Fruit fly (Drosophila melanogaster) whole organism, pupa: ENCODE data around the gene Fkbp39.

ENCODE experiments used
- CG12605 ChIP-seq: fragments of 200-800 bp; sonication (Bioruptor generic); IDR thresholded peaks from 2 replicates; pipeline ENCODE4 v1.3.6; 2022; ENCODE audit warnings: missing biosample characterization, missing genetic modification characterization
- CG13204 ChIP-seq: fragments of 200-800 bp; sonication (Bioruptor generic); optimal IDR thresholded peaks from 2 replicates; lab custom pipeline; 2018; ENCODE audit warnings: missing biosample characterization, mild to moderate bottlenecking, missing genetic modification characterization, moderate library complexity
- CG17806 ChIP-seq: fragments of 200-800 bp; sonication (Bioruptor generic); optimal IDR thresholded peaks from 2 replicates; lab custom pipeline; 2018; ENCODE audit warnings: missing biosample characterization, mild to moderate bottlenecking, missing genetic modification characterization, moderate library complexity
- CG8159 ChIP-seq: fragments of 200-800 bp; sonication (Bioruptor generic); optimal IDR thresholded peaks from 3 replicates; lab custom pipeline; 2018; ENCODE audit warnings: missing biosample characterization, mild to moderate bottlenecking, missing genetic modification characterization, moderate library complexity
- CG8301 ChIP-seq: fragments of 200-800 bp; sonication (Bioruptor generic); optimal IDR thresholded peaks from 2 replicates; lab custom pipeline; 2018; ENCODE audit warnings: missing biosample characterization, mild to moderate bottlenecking, missing genetic modification characterization
- CG9948 ChIP-seq: fragments of 200-800 bp; sonication (Bioruptor generic); optimal IDR thresholded peaks from 2 replicates; lab custom pipeline; 2018; ENCODE audit warnings: missing biosample characterization, mild to moderate bottlenecking, missing genetic modification characterization, moderate library complexity
- EcR ChIP-seq: fragments of 200-800 bp; sonication (Bioruptor generic); optimal IDR thresholded peaks from 3 replicates; lab custom pipeline; 2019; ENCODE audit warnings: missing biosample characterization, missing genetic modification characterization, mild to moderate bottlenecking, moderate library complexity, missing genetic modification reagents
- Pif1B ChIP-seq: fragments of 200-800 bp; sonication (Bioruptor generic); optimal IDR thresholded peaks from 3 replicates; lab custom pipeline; 2016; ENCODE audit warnings: missing biosample characterization, missing genetic modification characterization
- Snoo ChIP-seq: fragments of 200-800 bp; sonication (Bioruptor generic); optimal IDR thresholded peaks from 3 replicates; lab custom pipeline; 2017; ENCODE audit warnings: missing biosample characterization, mild to moderate bottlenecking, missing genetic modification characterization, inconsistent platforms
- fd96Ca ChIP-seq: fragments of 200-800 bp; sonication (Bioruptor generic); IDR thresholded peaks from 3 replicates; pipeline ENCODE4 v1.3.6; 2022; ENCODE audit warnings: missing biosample characterization, missing genetic modification characterization
- rn ChIP-seq: fragments of 200-800 bp; sonication (Bioruptor generic); IDR thresholded peaks from 2 replicates; pipeline ENCODE4 v1.3.6; 2022; ENCODE audit warnings: missing biosample characterization, missing genetic modification characterization

DNA sequence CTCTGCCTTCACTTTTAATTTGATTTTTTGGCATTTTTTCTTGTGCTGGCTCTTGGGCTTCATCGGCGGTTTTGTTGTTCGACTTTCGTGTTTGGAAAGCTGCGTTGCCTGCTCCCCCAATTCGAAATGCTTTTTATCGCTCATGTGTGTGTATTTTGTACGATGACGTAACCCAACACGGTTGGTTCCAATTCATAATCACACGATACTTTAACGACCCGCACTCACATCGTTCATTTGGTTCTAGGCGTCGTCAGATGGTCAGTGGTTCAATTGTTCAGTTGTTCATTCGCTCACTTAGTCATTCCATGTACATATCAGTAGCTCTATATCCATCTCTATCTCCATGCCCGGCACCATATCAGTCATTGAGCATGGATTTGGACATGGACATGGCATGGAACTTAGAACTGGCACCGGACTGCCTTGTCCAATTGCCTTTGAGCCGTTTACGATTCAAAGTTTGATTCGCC, 39.0 kb downstream of the Fkbp39 start:
- TF ChIP-seq Pif1B: no peak
- no peak for TF ChIP-seq CG13204 (GFP tag; lab: Kevin White, UChicago)
- TF ChIP-seq rn (GFP tag; lab: Robert Waterston, UW): no peak
- TF ChIP-seq EcR (GFP tag; lab: Kevin White, UChicago): no peak
- no peak for TF ChIP-seq CG17806 (tag; lab: Kevin White, UChicago)
- TF ChIP-seq CG8301 (tag; lab: Kevin White, UChicago): no peak
- TF ChIP-seq CG12605 (GFP tag; lab: Robert Waterston, UW): no peak
- no peak for TF ChIP-seq Snoo (tag; lab: Kevin White, UChicago)
- no peak for TF ChIP-seq CG9948 (tag; lab: Kevin White, UChicago)
- TF ChIP-seq CG8159 (tag; lab: Kevin White, UChicago): no peak
- TF ChIP-seq fd96Ca (GFP tag; lab: Robert Waterston, UW): no peak
